Worm (Caenorhabditis elegans) whole organism, late embryonic: Measurements from ENCODE around the gene aqp-5.

ENCODE experiments used
- ahr-1 ChIP-seq: sonication (generic microtip); optimal IDR thresholded peaks from 2 replicates; lab custom pipeline; 2016; ENCODE audit warnings: missing genetic modification characterization, missing compliant biosample characterization
- ama-1 ChIP-seq: fragments of 150-350 bp; optimal IDR thresholded peaks from 2 replicates; lab custom pipeline; 2014
- ceh-6 ChIP-seq: fragments of 200-800 bp; sonication (Bioruptor generic); optimal IDR thresholded peaks from 2 replicates; lab custom pipeline; 2018; ENCODE audit warnings: mild to moderate bottlenecking, missing genetic modification characterization, missing compliant biosample characterization
- fkh-10 ChIP-seq: fragments of 150-350 bp; optimal IDR thresholded peaks from 2 replicates; lab custom pipeline; 2014; ENCODE audit warnings: missing biosample characterization, missing genetic modification reagents, missing genetic modification characterization
- hlh-15 ChIP-seq: sonication (generic microtip); optimal IDR thresholded peaks from 2 replicates; lab custom pipeline; 2016; ENCODE audit warnings: missing genetic modification characterization, missing compliant biosample characterization
- hlh-30 ChIP-seq: sonication (generic microtip); optimal IDR thresholded peaks from 2 replicates; lab custom pipeline; 2017; ENCODE audit warnings: antibody characterized with exemption, missing genetic modification characterization, missing compliant biosample characterization; ENCODE audit not compliant: insufficient read depth
- lin-11 ChIP-seq: fragments of 200-800 bp; sonication (Bioruptor generic); optimal IDR thresholded peaks from 2 replicates; lab custom pipeline; 2018; ENCODE audit warnings: mild to moderate bottlenecking, missing genetic modification characterization, missing compliant biosample characterization
- nfya-1 ChIP-seq: sonication (generic microtip); optimal IDR thresholded peaks from 2 replicates; lab custom pipeline; 2017; ENCODE audit warnings: missing genetic modification characterization, mild to moderate bottlenecking, missing compliant biosample characterization, antibody characterized with exemption, moderate library complexity
- pha-4 ChIP-seq: fragments of 150-350 bp; optimal IDR thresholded peaks from 2 replicates; lab custom pipeline; 2018; ENCODE audit warnings: missing biosample characterization, missing genetic modification reagents, missing genetic modification characterization
- unc-55 ChIP-seq: sonication (generic microtip); optimal IDR thresholded peaks from 2 replicates; lab custom pipeline; 2017; ENCODE audit warnings: missing biosample characterization, missing genetic modification reagents, missing genetic modification characterization
- zip-5 ChIP-seq: sonication (generic microtip); optimal IDR thresholded peaks from 2 replicates; lab custom pipeline; 2016; ENCODE audit warnings: missing genetic modification characterization, missing compliant biosample characterization

DNA sequence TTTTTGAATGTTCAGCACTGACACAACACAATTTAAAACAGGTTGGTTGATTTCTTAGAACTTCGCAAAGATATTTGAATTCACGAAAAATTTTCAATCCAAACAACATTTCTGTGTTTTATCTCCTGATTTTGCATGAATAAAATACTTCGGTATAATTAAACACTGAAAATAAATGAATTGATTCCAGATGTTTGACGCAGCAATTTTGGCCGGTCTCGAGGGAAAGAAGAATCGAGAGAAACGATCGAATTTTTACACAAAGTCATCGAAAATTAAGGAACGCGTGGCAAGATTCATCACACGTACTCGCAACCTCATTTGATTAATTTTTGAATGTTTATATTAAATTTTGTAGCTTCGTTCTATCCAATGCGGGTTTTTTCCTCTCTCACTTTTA lies 27.4 kb upstream of the aqp-5 start:
- TF ChIP-seq ama-1 (lab: Kevin White, UChicago) (no peak), nfya-1 (no peak), lin-11 (no peak), unc-55 (no peak), hlh-15 (tag; lab: Kevin White, UChicago) (no peak), ahr-1 (no peak), pha-4 (no peak), fkh-10 (GFP tag; lab: Kevin White, UChicago) (no peak), hlh-30 (tag; lab: Kevin White, UChicago) (no peak), ceh-6 (GFP tag; lab: Kevin White, UChicago) (no peak), zip-5 (tag; lab: Kevin White, UChicago) (no peak)
